Worm (Caenorhabditis elegans): Measurements from ENCODE around the gene ZK1127.12.

DNA sequence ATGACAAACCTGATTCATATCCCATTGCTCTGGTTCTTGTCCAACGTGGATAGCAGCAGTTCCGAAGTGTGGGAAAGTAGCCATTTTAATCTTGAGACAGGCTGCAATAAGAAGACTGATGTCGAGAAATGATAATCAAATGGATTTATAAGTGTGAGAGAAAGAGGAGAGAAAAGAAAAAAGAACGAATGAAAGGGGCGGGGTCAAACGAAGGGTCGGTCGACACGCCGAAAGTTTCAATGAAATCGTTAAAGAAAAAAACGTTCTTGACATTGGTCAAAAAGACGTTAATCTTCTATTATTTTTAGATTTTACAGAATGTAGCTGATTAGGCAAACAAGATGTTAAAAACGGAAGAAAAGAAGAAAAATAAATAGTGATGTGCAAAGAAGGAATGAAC, 6.0 kb downstream of the ZK1127.12 start, which contains the start of gene cth-2:
- no peak for TF ChIP-seq ces-1 (GFP tag; optimal IDR thresholded peaks at IDR 0.05)
- TF ChIP-seq hlh-1 (tag; optimal IDR thresholded peaks at IDR 0.05) = no peak
- no peak for TF ChIP-seq lin-13 (tag; optimal IDR thresholded peaks at IDR 0.05)
- no peak for TF ChIP-seq nhr-2 (tag; optimal IDR thresholded peaks at IDR 0.05)
- no peak for TF ChIP-seq ham-2 (GFP tag; optimal IDR thresholded peaks at IDR 0.05)
- no peak for TF ChIP-seq mls-2 (tag; optimal IDR thresholded peaks at IDR 0.05)
- no peak for TF ChIP-seq nhr-237 (tag; optimal IDR thresholded peaks at IDR 0.05)
- TF ChIP-seq ztf-11 (tag; optimal IDR thresholded peaks at IDR 0.05) = no peak
- no peak for TF ChIP-seq snpc-4 (tag; optimal IDR thresholded peaks at IDR 0.05)
- TF ChIP-seq tbx-8 (GFP tag; optimal IDR thresholded peaks at IDR 0.05) = no peak
- TF ChIP-seq bed-3 (GFP tag; optimal IDR thresholded peaks at IDR 0.05) = no peak
